Worm (Caenorhabditis elegans) whole organism, L4/young adult: ENCODE measurements around the gene T01D3.3.

Experiments
- W03F9.2 ChIP-seq: fragments of 150-350 bp; optimal IDR thresholded peaks from 2 replicates; lab custom pipeline; 2014; ENCODE audit warnings: missing biosample characterization, missing genetic modification characterization
- dao-5 ChIP-seq: sonication (generic microtip); optimal IDR thresholded peaks from 2 replicates; lab custom pipeline; 2016; ENCODE audit warnings: missing genotype, missing genetic modification characterization, moderate library complexity, missing compliant biosample characterization
- him-1 ChIP-seq: sonication (generic microtip); optimal IDR thresholded peaks from 2 replicates; lab custom pipeline; 2016; ENCODE audit warnings: missing genotype, missing genetic modification reagents, missing genetic modification characterization, missing compliant biosample characterization

Gene T01D3.3

DNA sequence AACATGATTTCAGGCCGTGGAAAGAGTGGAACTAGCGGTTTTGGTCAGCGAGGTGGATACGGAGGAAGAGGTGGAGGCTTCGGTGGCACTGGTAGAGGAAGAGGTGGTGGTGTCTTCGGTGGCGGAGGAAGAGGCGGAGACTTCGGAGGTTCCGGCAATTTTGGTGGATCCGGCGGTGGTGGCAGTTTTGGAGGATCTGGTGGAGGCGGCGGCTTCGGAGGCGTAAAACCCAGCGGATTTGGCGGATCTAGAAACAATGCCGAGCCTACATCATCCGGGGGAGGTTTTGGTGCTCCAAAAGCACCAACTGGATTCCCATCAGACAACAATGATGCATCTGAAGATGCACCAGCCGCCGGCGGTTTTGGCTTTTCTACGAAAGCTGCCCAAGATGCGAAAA is 35.7 kb upstream of the T01D3.3 start:
- TF ChIP-seq W03F9.2 (tag; lab: Kevin White, UChicago), result no peak
- no peak for TF ChIP-seq dao-5 (tag; lab: Kevin White, UChicago)
- TF ChIP-seq him-1 (tag; lab: Kevin White, UChicago), result no peak

DNA sequence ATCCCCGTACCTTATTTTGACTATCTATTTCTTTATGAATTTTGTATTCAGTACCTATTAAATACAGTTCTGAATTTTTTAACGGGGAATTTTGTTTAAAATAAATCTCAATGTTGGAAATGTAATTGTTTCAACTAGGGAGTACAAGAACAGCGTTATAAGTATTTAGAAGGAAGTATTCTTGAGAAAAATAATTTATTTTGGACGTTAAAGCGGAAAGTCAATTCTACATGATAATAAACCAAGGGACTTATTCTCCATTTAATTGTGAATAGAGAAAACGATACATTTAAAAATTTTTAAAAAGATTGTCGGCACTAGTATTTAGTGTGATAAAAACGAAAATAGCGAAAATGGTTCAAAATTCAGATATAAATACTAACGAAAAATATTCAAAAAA is 34.9 kb upstream of the T01D3.3 start:
- TF ChIP-seq him-1 (tag; lab: Kevin White, UChicago) (no peak), W03F9.2 (tag; lab: Kevin White, UChicago) (no peak), dao-5 (tag; lab: Kevin White, UChicago) (no peak)

DNA sequence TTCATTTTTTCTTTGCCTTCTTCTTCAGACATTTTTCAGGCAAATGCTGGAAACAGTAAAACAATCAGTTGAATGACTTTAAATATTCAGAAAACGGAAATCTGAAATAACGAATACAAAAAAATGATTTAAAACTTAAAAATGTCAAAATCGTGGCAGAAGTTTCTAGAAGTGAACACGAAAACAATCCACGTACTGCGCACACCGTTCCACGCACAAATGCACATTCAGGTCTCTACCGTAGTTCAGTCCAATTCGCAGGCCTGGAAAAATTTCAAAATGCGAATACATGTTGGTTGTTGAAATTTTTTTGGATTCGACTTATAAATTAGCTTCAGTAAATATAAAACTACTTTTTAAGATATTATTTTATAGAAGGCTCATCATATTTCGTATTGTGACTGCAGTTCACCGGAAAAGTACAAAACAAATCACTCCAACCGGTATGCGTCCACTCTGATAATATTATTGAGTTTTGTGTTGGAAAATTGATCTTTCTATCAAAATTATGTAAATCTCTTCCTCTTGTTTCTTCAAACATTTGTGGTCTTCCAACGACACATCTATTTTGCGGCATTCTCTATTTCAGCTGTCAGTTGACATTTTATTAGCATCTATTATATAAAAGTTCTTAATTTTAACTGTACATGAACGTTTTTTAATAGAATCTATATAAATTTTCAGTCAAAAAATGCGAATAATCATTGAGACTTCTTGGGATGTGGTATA is 32.0 kb upstream of the T01D3.3 start, which contains the start of the genes mip-2 and F58G11.4:
Gene mip-2, minus strand, starts transcription at position 48 of the 729 bp plus-strand sequence.
Gene F58G11.4, plus strand, starts transcription at position 679 of the 729 bp plus-strand sequence.
- TF ChIP-seq W03F9.2 (tag; lab: Kevin White, UChicago), result no peak
- no peak for TF ChIP-seq dao-5 (tag; lab: Kevin White, UChicago)
- no peak for TF ChIP-seq him-1 (tag; lab: Kevin White, UChicago)

DNA sequence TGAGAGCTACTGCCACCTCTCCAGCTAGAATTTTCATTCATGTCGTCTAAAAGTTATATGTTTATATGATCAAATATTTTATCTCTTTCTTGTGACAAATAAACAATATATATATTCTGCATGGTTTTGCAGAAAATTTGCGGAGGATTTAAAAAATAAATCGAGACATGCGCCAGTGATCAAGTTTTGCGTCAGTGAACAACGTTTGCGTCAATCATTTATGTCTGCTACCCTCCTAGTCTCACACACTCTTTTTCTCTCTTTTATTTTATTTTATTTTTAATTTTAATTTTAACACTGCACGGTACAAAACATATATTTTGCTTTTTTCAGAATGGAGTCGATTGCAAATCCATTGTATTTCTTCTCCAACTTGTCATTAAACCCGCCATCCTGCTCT is 25.5 kb upstream of the T01D3.3 start, which contains the start of the genes tag-65 and ccz-1:
Gene tag-65, minus strand, starts transcription at position 46 of the 400 bp plus-strand sequence.
Gene ccz-1, plus strand, starts transcription at position 334 of the 400 bp plus-strand sequence.
- peak; percentile 85 for TF ChIP-seq W03F9.2 (tag; lab: Kevin White, UChicago)
- TF ChIP-seq dao-5 (tag; lab: Kevin White, UChicago), result no peak
- TF ChIP-seq him-1 (tag; lab: Kevin White, UChicago), result peak; percentile 54

ce11 chrV:13679859-13680258 is 24.2 kb upstream of the T01D3.3 start:
- TF ChIP-seq dao-5 (tag; lab: Kevin White, UChicago) (no peak), him-1 (tag; lab: Kevin White, UChicago) (no peak), W03F9.2 (tag; lab: Kevin White, UChicago) (no peak)

ce11 chrV:13681445-13681844 is 22.6 kb upstream of the T01D3.3 start:
- TF ChIP-seq him-1 (tag; lab: Kevin White, UChicago) (no peak), W03F9.2 (tag; lab: Kevin White, UChicago) (no peak), dao-5 (tag; lab: Kevin White, UChicago) (no peak)

DNA sequence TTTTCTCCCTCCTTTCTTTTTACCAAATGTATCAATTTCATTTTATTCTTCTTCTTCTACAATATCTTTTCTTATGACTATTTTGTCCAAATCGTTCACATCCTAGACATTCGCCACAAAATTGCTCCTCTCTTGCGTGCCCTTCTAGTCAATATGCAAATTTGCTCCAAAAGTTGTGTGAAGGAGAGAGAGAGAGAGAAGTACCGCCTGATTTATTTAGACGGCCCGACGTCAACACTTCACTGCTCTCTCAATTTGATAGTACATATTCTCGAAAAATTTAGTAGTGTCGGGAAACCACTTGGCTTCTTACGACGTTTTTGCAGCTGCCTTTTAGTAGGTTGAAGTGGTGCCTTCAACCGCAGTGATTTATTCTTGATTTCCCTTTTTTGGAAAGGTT is 17.6 kb upstream of the T01D3.3 start:
- TF ChIP-seq him-1 (tag; lab: Kevin White, UChicago) (no peak), dao-5 (tag; lab: Kevin White, UChicago) (no peak), W03F9.2 (tag; lab: Kevin White, UChicago) (no peak)

ce11 chrV:13687504-13687903 is 16.6 kb upstream of the T01D3.3 start:
- TF ChIP-seq W03F9.2 (tag; lab: Kevin White, UChicago) (no peak), him-1 (tag; lab: Kevin White, UChicago) (no peak), dao-5 (tag; lab: Kevin White, UChicago) (no peak)

DNA sequence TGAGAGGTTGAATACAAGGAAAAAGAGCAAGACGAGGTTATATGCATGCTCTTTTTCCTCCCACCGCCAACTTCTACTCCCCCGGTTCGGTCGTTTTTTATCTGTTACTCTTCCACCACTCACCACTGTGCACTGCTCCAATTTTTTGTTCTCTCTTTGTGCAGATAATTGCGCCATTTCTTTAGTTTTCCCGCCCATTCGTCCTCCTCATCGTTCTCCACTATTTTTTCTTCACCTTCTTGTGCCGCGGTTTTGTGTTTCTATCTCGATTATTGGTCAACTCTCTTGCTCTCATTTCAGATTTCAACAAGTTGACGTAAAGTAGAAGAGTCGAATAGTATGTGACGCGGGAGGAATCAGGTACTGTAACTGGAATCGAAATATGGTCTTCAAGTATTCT is 14.5 kb upstream of the T01D3.3 start, which contains the start of gene T01D3.1:
Gene T01D3.1, plus strand, starts transcription at position 301 of the 400 bp plus-strand sequence.
- TF ChIP-seq dao-5 (tag; lab: Kevin White, UChicago), result no peak

DNA sequence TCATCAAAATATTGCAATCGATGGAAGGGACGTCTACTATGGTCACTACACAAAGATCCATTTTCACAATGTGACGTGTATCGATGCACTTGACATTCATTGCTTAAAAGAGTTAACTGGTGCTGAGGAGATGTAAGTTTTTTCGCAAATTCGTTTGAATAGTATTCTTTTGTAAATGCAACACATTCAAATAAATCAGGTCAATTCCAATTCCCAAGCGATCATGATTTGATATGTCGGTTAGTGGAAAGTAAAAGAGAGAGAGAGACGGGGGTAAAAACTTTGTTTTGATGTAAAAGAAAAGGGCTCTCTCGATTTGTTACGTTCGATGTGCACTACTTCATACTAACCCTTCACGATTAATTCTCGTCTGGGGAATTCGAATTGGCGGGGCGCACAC is 13.8 kb upstream of the T01D3.3 start:
- TF ChIP-seq him-1 (tag; lab: Kevin White, UChicago), result no peak
- no peak for TF ChIP-seq dao-5 (tag; lab: Kevin White, UChicago)
- no peak for TF ChIP-seq W03F9.2 (tag; lab: Kevin White, UChicago)

- TF ChIP-seq W03F9.2 (tag; lab: Kevin White, UChicago) (no peak), dao-5 (tag; lab: Kevin White, UChicago) (no peak), him-1 (tag; lab: Kevin White, UChicago) (no peak)
Observed at ce11 chrV:13694103-13694502, 10.0 kb upstream of the T01D3.3 start.

ce11 chrV:13707295-13707694 is 3.2 kb downstream of the T01D3.3 start, which contains the start of gene hlh-34:
TSS of gene hlh-34 (minus strand) at chrV:13707395.
- TF ChIP-seq dao-5 (tag; lab: Kevin White, UChicago) (no peak), W03F9.2 (tag; lab: Kevin White, UChicago) (no peak), him-1 (tag; lab: Kevin White, UChicago) (no peak)

ce11 chrV:13711060-13711459 is 7.0 kb downstream of the T01D3.3 start, which contains the start of gene srx-96:
TSS of gene srx-96 (plus strand) at chrV:13711360.
- no peak for TF ChIP-seq dao-5 (tag; lab: Kevin White, UChicago)
- TF ChIP-seq him-1 (tag; lab: Kevin White, UChicago), result no peak
- no peak for TF ChIP-seq W03F9.2 (tag; lab: Kevin White, UChicago)
